Worm (Caenorhabditis elegans) whole organism, early embryonic: ENCODE measurements around the gene R04F11.3.

Source experiments
- B0310.2 ChIP-seq: sonication (generic microtip); optimal IDR thresholded peaks from 2 replicates; lab custom pipeline; 2016; ENCODE audit warnings: mild to moderate bottlenecking, missing genetic modification characterization, missing compliant biosample characterization
- aly-1 ChIP-seq: sonication (generic microtip); optimal IDR thresholded peaks from 2 replicates; lab custom pipeline; 2016; ENCODE audit warnings: missing genetic modification characterization, missing compliant biosample characterization
- ama-1 ChIP-seq: fragments of 150-350 bp; optimal IDR thresholded peaks from 2 replicates; lab custom pipeline; 2014
- ceh-13 ChIP-seq: fragments of 200-800 bp; sonication (Bioruptor generic); optimal IDR thresholded peaks from 2 replicates; lab custom pipeline; 2018; ENCODE audit warnings: mild to moderate bottlenecking, missing genetic modification characterization, missing compliant biosample characterization
- ceh-36 ChIP-seq: sonication (generic microtip); optimal IDR thresholded peaks from 2 replicates; lab custom pipeline; 2016; ENCODE audit warnings: missing genetic modification characterization, inconsistent platforms, missing compliant biosample characterization
- ets-7 ChIP-seq: sonication (generic microtip); optimal IDR thresholded peaks from 2 replicates; lab custom pipeline; 2016; ENCODE audit warnings: missing genotype, missing genetic modification characterization, missing compliant biosample characterization
- flt-1 ChIP-seq: fragments of 200-800 bp; sonication (Bioruptor generic); IDR thresholded peaks from 2 replicates; pipeline ENCODE4 v1.3.6; 2022; ENCODE audit warnings: missing genetic modification characterization, missing compliant biosample characterization
- hmg-4 ChIP-seq: fragments of 200-800 bp; sonication (Bioruptor generic); optimal IDR thresholded peaks from 2 replicates; lab custom pipeline; 2018; ENCODE audit warnings: mild to moderate bottlenecking, missing genetic modification characterization, missing compliant biosample characterization
- hnd-1 ChIP-seq: sonication (generic microtip); optimal IDR thresholded peaks from 2 replicates; lab custom pipeline; 2016; ENCODE audit warnings: missing genetic modification characterization, missing compliant biosample characterization
- pes-1 ChIP-seq: fragments of 200-800 bp; sonication (Bioruptor generic); IDR thresholded peaks from 2 replicates; pipeline ENCODE4 v1.3.6; 2022; ENCODE audit warnings: missing genetic modification reagents, missing genetic modification characterization, missing compliant biosample characterization
- sea-1 ChIP-seq: fragments of 200-800 bp; sonication (Bioruptor generic); conservative IDR thresholded peaks from 2 replicates; pipeline ENCODE4 v1.3.6; 2022; ENCODE audit warnings: missing genetic modification characterization, missing compliant biosample characterization
- tbx-11 ChIP-seq: fragments of 200-800 bp; sonication (Bioruptor generic); IDR thresholded peaks from 2 replicates; pipeline ENCODE4 v1.3.6; 2022; ENCODE audit warnings: missing genetic modification characterization, missing compliant biosample characterization
- tbx-37 ChIP-seq: fragments of 200-800 bp; sonication (Bioruptor generic); conservative IDR thresholded peaks from 2 replicates; pipeline ENCODE4 v1.3.6; 2022; ENCODE audit warnings: missing genetic modification reagents, missing genetic modification characterization, missing compliant biosample characterization
- tra-4 ChIP-seq: sonication (generic microtip); optimal IDR thresholded peaks from 2 replicates; lab custom pipeline; 2017; ENCODE audit warnings: missing genetic modification characterization, missing compliant biosample characterization

- TF ChIP-seq ets-7 (tag; lab: Kevin White, UChicago): no peak
- TF ChIP-seq hnd-1: peak; percentile 29
- no peak for TF ChIP-seq sea-1 (GFP tag; lab: Robert Waterston, UW)
- peak; percentile 65; the same call in 1 of the 2 replicates for TF ChIP-seq flt-1
- no peak for TF ChIP-seq B0310.2
- TF ChIP-seq ama-1: no peak
- TF ChIP-seq ceh-13 (GFP tag; lab: Kevin White, UChicago): peak; percentile 2
- TF ChIP-seq tbx-11 (GFP tag; lab: Robert Waterston, UW): peak; percentile 76
- TF ChIP-seq hmg-4 (GFP tag; lab: Kevin White, UChicago): no peak
- TF ChIP-seq tbx-37: peak; percentile 50; the same call in 1 of the 2 replicates
- no peak for TF ChIP-seq tra-4 (tag; lab: Kevin White, UChicago)
- TF ChIP-seq ceh-36 (tag; lab: Kevin White, UChicago): peak; percentile 36
- TF ChIP-seq aly-1 (tag; lab: Kevin White, UChicago): no peak
- TF ChIP-seq pes-1 (GFP tag; lab: Robert Waterston, UW): peak; percentile 60; the same call in 1 of the 2 replicates
These were observed 26.5 kb upstream of the R04F11.3 start, which contains the start of gene tomm-20 for ce11 chrV:12343419-12343969.
